Worm (Caenorhabditis elegans) whole organism, L4 larva: ENCODE results near the gene ufd-3.

ENCODE experiments used
- F37D6.2 ChIP-seq: sonication (generic microtip); optimal IDR thresholded peaks from 2 replicates; lab custom pipeline; 2016; ENCODE audit warnings: mild to moderate bottlenecking, missing genetic modification characterization, missing compliant biosample characterization
- F44E2.7 ChIP-seq: fragments of 200-800 bp; sonication (Bioruptor generic); IDR thresholded peaks from 2 replicates; pipeline ENCODE4 v2.1.2; 2022; ENCODE audit warnings: missing genetic modification characterization, missing compliant biosample characterization
- T20F7.1 ChIP-seq: fragments of 200-800 bp; sonication (Bioruptor generic); optimal IDR thresholded peaks from 2 replicates; lab custom pipeline; 2018; ENCODE audit warnings: mild to moderate bottlenecking, missing genetic modification characterization, missing compliant biosample characterization
- attf-4 ChIP-seq: sonication (generic microtip); optimal IDR thresholded peaks from 3 replicates; lab custom pipeline; 2017; ENCODE audit warnings: missing biosample characterization, missing genetic modification characterization
- ceh-28 ChIP-seq: fragments of 150-350 bp; optimal IDR thresholded peaks from 2 replicates; lab custom pipeline; 2014; ENCODE audit warnings: missing biosample characterization, missing genetic modification reagents, missing genetic modification characterization
- ceh-32 ChIP-seq: sonication (generic microtip); optimal IDR thresholded peaks from 2 replicates; lab custom pipeline; 2016; ENCODE audit warnings: mild to moderate bottlenecking, missing genetic modification characterization, missing compliant biosample characterization; ENCODE audit not compliant: poor library complexity
- daf-12 ChIP-seq: fragments of 150-350 bp; optimal IDR thresholded peaks from 2 replicates; lab custom pipeline; 2014; ENCODE audit warnings: missing biosample characterization, missing genetic modification reagents, missing genetic modification characterization
- daf-16 ChIP-seq, 3 experiments: sonication (generic microtip); optimal IDR thresholded peaks; 2 replicates each; lab custom pipeline; 2016 to 2017; ENCODE audit warnings: missing genetic modification characterization in 3 of 3, missing genetic modification reagents in 3 of 3, mild to moderate bottlenecking in 2 of 3, missing compliant biosample characterization in 2 of 3, missing biosample characterization in 1 of 3, moderate library complexity in 1 of 3
- dmd-6 ChIP-seq: fragments of 200-800 bp; sonication (Bioruptor generic); IDR thresholded peaks from 2 replicates; pipeline ENCODE4 v1.3.6; 2022; ENCODE audit warnings: missing genetic modification reagents, missing genetic modification characterization, missing compliant biosample characterization
- duxl-1 ChIP-seq: sonication (generic microtip); optimal IDR thresholded peaks from 2 replicates; lab custom pipeline; 2016; ENCODE audit warnings: mild to moderate bottlenecking, missing genetic modification characterization, moderate library complexity, missing compliant biosample characterization; ENCODE audit not compliant: poor library complexity
- hif-1 ChIP-seq, 2 experiments: sonication (generic microtip); optimal IDR thresholded peaks; 2 replicates each; lab custom pipeline; 2016 to 2017; ENCODE audit warnings: missing compliant biosample characterization in 2 of 2, missing genetic modification characterization in 2 of 2, missing genetic modification reagents in 2 of 2, missing genotype in 2 of 2, mild to moderate bottlenecking in 1 of 2
- hlh-11 ChIP-seq: fragments of 200-800 bp; sonication (Bioruptor generic); optimal IDR thresholded peaks from 2 replicates; lab custom pipeline; 2018; ENCODE audit warnings: mild to moderate bottlenecking, missing genetic modification characterization, missing compliant biosample characterization
- hmg-1.1 ChIP-seq: fragments of 200-800 bp; sonication (Bioruptor generic); IDR thresholded peaks from 2 replicates; pipeline ENCODE4 v1.3.6; 2022; ENCODE audit warnings: missing genetic modification reagents, missing genetic modification characterization, missing compliant biosample characterization
- jun-1 ChIP-seq: fragments of 150-350 bp; optimal IDR thresholded peaks from 2 replicates; lab custom pipeline; 2014; ENCODE audit warnings: missing biosample characterization, missing genetic modification reagents, missing genetic modification characterization
- lin-29 ChIP-seq: fragments of 200-800 bp; sonication (Bioruptor generic); IDR thresholded peaks from 2 replicates; pipeline ENCODE4 v1.3.6; 2022; ENCODE audit warnings: missing genetic modification reagents, missing genetic modification characterization, missing compliant biosample characterization
- lin-38 ChIP-seq: fragments of 200-800 bp; sonication (Bioruptor generic); IDR thresholded peaks from 2 replicates; pipeline ENCODE4 v1.3.6; 2022; ENCODE audit warnings: missing genetic modification reagents, missing genetic modification characterization, missing compliant biosample characterization
- lin-39 ChIP-seq: fragments of 150-350 bp; optimal IDR thresholded peaks from 2 replicates; lab custom pipeline; 2014; ENCODE audit warnings: missing biosample characterization, missing genetic modification reagents, missing genetic modification characterization
- lsy-2 ChIP-seq, 2 experiments: fragments of 150-350 bp in 1 of 2; sonication (generic microtip) in 1 of 2; optimal IDR thresholded peaks; 2 replicates each; lab custom pipeline; 2014 to 2017; ENCODE audit warnings: missing biosample characterization in 2 of 2, missing genetic modification characterization in 2 of 2
- nhr-10 ChIP-seq: fragments of 150-350 bp; optimal IDR thresholded peaks from 2 replicates; lab custom pipeline; 2014; ENCODE audit warnings: missing biosample characterization, missing genetic modification characterization
- nhr-25 ChIP-seq: sonication (generic microtip); optimal IDR thresholded peaks from 2 replicates; lab custom pipeline; 2017; ENCODE audit warnings: missing genetic modification characterization, mild to moderate bottlenecking, missing compliant biosample characterization, antibody characterized with exemption, moderate library complexity, borderline replicate concordance; ENCODE audit not compliant: insufficient read depth
- nhr-28 ChIP-seq: fragments of 150-350 bp; optimal IDR thresholded peaks from 2 replicates; lab custom pipeline; 2014; ENCODE audit warnings: missing biosample characterization, missing genetic modification characterization
- nhr-6 ChIP-seq: fragments of 150-350 bp; optimal IDR thresholded peaks from 2 replicates; lab custom pipeline; 2014; ENCODE audit warnings: missing biosample characterization, missing genetic modification characterization
- nhr-76 ChIP-seq: fragments of 150-350 bp; optimal IDR thresholded peaks from 2 replicates; lab custom pipeline; 2014; ENCODE audit warnings: missing biosample characterization, missing genetic modification characterization
- nhr-77 ChIP-seq: fragments of 150-350 bp; optimal IDR thresholded peaks from 2 replicates; lab custom pipeline; 2014; ENCODE audit warnings: missing biosample characterization, missing genetic modification characterization
- php-3 ChIP-seq: fragments of 200-800 bp; sonication (Bioruptor generic); IDR thresholded peaks from 2 replicates; pipeline ENCODE4 v1.3.6; 2022; ENCODE audit warnings: missing genetic modification reagents, missing genetic modification characterization, missing compliant biosample characterization
- pqm-1 ChIP-seq: sonication (generic microtip); optimal IDR thresholded peaks from 2 replicates; lab custom pipeline; 2017; ENCODE audit warnings: missing biosample characterization, missing genetic modification characterization
- rbr-2 ChIP-seq: sonication (generic microtip); optimal IDR thresholded peaks from 2 replicates; lab custom pipeline; 2016; ENCODE audit warnings: missing genotype, missing genetic modification characterization, missing compliant biosample characterization
- saeg-2 ChIP-seq: fragments of 200-800 bp; sonication (Bioruptor generic); IDR thresholded peaks from 2 replicates; pipeline ENCODE4 v1.3.6; 2022; ENCODE audit warnings: missing genetic modification reagents, missing genetic modification characterization, missing compliant biosample characterization
- skn-1 ChIP-seq: fragments of 150-350 bp; optimal IDR thresholded peaks from 2 replicates; lab custom pipeline; 2014; ENCODE audit warnings: missing biosample characterization, missing genetic modification characterization
- spr-1 ChIP-seq: sonication (generic microtip); optimal IDR thresholded peaks from 2 replicates; lab custom pipeline; 2016; ENCODE audit warnings: mild to moderate bottlenecking, missing genetic modification characterization, missing compliant biosample characterization
- tag-97 ChIP-seq: fragments of 200-800 bp; sonication (Bioruptor generic); IDR thresholded peaks from 2 replicates; pipeline ENCODE4 v1.3.6; 2022; ENCODE audit warnings: missing genetic modification characterization, missing compliant biosample characterization
- unc-130 ChIP-seq: sonication (generic microtip); optimal IDR thresholded peaks from 2 replicates; lab custom pipeline; 2016; ENCODE audit warnings: missing genetic modification reagents, missing genetic modification characterization, missing compliant biosample characterization
- unc-62 ChIP-seq, 3 experiments: fragments of 150-350 bp in 1 of 3; sonication (generic microtip); optimal IDR thresholded peaks in 2 of 3; peaks in 1 of 3; 1 replicate in 1 of 3; 2 replicates in 2 of 3; lab custom pipeline; 2014 to 2017; ENCODE audit warnings: missing biosample characterization in 3 of 3, missing genetic modification characterization in 3 of 3, missing genetic modification reagents in 3 of 3, missing genotype in 1 of 3
- zfp-2 ChIP-seq: sonication (generic microtip); optimal IDR thresholded peaks from 2 replicates; lab custom pipeline; 2016; ENCODE audit warnings: mild to moderate bottlenecking, missing genetic modification characterization, missing compliant biosample characterization
- zfp-3 ChIP-seq: fragments of 200-800 bp; sonication (Bioruptor generic); conservative IDR thresholded peaks from 2 replicates; pipeline ENCODE4 v1.3.6; 2022; ENCODE audit warnings: missing genetic modification reagents, missing genetic modification characterization, missing compliant biosample characterization
- zip-2 ChIP-seq: fragments of 150-350 bp; optimal IDR thresholded peaks from 2 replicates; lab custom pipeline; 2014; ENCODE audit warnings: missing biosample characterization, missing genetic modification characterization

Gene ufd-3

ce11 chrII:9984866-9985336 lies 44.3 kb downstream of the ufd-3 start (continued):
- TF ChIP-seq nhr-25 (tag; lab: Kevin White, UChicago), result no peak
- TF ChIP-seq pqm-1 (tag; lab: Kevin White, UChicago), result no peak
- peak; percentile 14 for TF ChIP-seq nhr-28
- no peak for TF ChIP-seq duxl-1 (tag; lab: Kevin White, UChicago)
- TF ChIP-seq zip-2 (tag; lab: Kevin White, UChicago), result no peak
- peak; percentile 42 for TF ChIP-seq hlh-11 (tag; lab: Kevin White, UChicago)
- TF ChIP-seq T20F7.1 (GFP tag; lab: Kevin White, UChicago), result no peak
- no peak for TF ChIP-seq tag-97 (GFP tag; lab: Robert Waterston, UW)
- TF ChIP-seq skn-1, result no peak
- no peak for TF ChIP-seq lin-29 (GFP tag; lab: Robert Waterston, UW)
- TF ChIP-seq unc-62 (GFP tag; optimal IDR thresholded peaks at IDR 0.05 in 1 of 2; lab: Kevin White, UChicago), result peak in 1 of 2 experiments; percentile 98
- no peak for TF ChIP-seq unc-62 (tag; optimal IDR thresholded peaks at IDR 0.05; lab: Kevin White, UChicago)
- peak in 1 of 2 experiments; percentile 88 for TF ChIP-seq daf-16 (GFP tag; optimal IDR thresholded peaks at IDR 0.05; lab: Kevin White, UChicago)
- TF ChIP-seq daf-16 (tag; optimal IDR thresholded peaks at IDR 0.05; lab: Kevin White, UChicago), result no peak
- TF ChIP-seq zfp-3, result no peak
- TF ChIP-seq nhr-77 (tag; lab: Kevin White, UChicago), result no peak
- TF ChIP-seq F44E2.7 (GFP tag; lab: Robert Waterston, UW), result no peak
- no peak for TF ChIP-seq nhr-6 (tag; lab: Kevin White, UChicago)

- TF ChIP-seq zip-2 (tag; lab: Kevin White, UChicago), result no peak
- no peak for TF ChIP-seq daf-12 (tag; lab: Kevin White, UChicago)
- TF ChIP-seq unc-62 (GFP tag; optimal IDR thresholded peaks at IDR 0.05 in 1 of 2; lab: Kevin White, UChicago), result peak in 1 of 2 experiments; percentile 99
- TF ChIP-seq unc-62 (tag; optimal IDR thresholded peaks at IDR 0.05; lab: Kevin White, UChicago), result no peak
- TF ChIP-seq zfp-2 (tag; lab: Kevin White, UChicago), result no peak
- no peak for TF ChIP-seq saeg-2 (GFP tag; lab: Robert Waterston, UW)
- TF ChIP-seq unc-130 (GFP tag; lab: Kevin White, UChicago), result no peak
- no peak for TF ChIP-seq php-3
Measured at ce11 chrII:9986635-9987575, 46.4 kb downstream of the ufd-3 start.

- TF ChIP-seq nhr-10 (tag; lab: Kevin White, UChicago) (no peak), nhr-76 (tag; lab: Kevin White, UChicago) (no peak), jun-1 (tag; lab: Kevin White, UChicago) (no peak), lin-39 (no peak), rbr-2 (tag; lab: Kevin White, UChicago) (no peak), ceh-32 (tag; lab: Kevin White, UChicago) (no peak), lin-29 (GFP tag; lab: Robert Waterston, UW) (no peak), F37D6.2 (tag; lab: Kevin White, UChicago) (no peak), attf-4 (tag; lab: Kevin White, UChicago) (no peak), hmg-1.1 (no peak), lin-38 (no peak), spr-1 (tag; lab: Kevin White, UChicago) (no peak), lsy-2 (tag; optimal IDR thresholded peaks at IDR 0.05; lab: Kevin White, UChicago) (no peak), dmd-6 (GFP tag; lab: Robert Waterston, UW) (no peak), hif-1 (tag; optimal IDR thresholded peaks at IDR 0.05; lab: Kevin White, UChicago) (no peak), ceh-28 (no peak)
Measured at ce11 chrII:9988620-9989019, 48.1 kb downstream of the ufd-3 start.
